Fruit fly (Drosophila melanogaster) whole organism, embryonic: ENCODE data around the gene CG31548.

ENCODE experiments used
- Bdp1 ChIP-seq: fragments of 200-800 bp; sonication (Bioruptor generic); optimal IDR thresholded peaks from 3 replicates; lab custom pipeline; 2016; ENCODE audit warnings: missing biosample characterization, missing genetic modification characterization
- Blimp-1 ChIP-seq: fragments of 200-800 bp; sonication (Bioruptor generic); optimal IDR thresholded peaks from 3 replicates; lab custom pipeline; 2018; ENCODE audit warnings: missing biosample characterization, missing genetic modification characterization, mild to moderate bottlenecking, moderate library complexity, missing genetic modification reagents
- Bteb2 ChIP-seq: fragments of 200-800 bp; sonication (Bioruptor generic); optimal IDR thresholded peaks from 2 replicates; lab custom pipeline; 2016; ENCODE audit warnings: missing biosample characterization, missing genetic modification characterization
- CG10431 ChIP-seq: fragments of 200-800 bp; sonication (Bioruptor generic); optimal IDR thresholded peaks from 3 replicates; lab custom pipeline; 2018; ENCODE audit warnings: missing biosample characterization, mild to moderate bottlenecking, missing genetic modification characterization
- CG11093 ChIP-seq: fragments of 200-800 bp; sonication (Bioruptor generic); IDR thresholded peaks from 3 replicates; pipeline ENCODE4 v1.3.6; 2022; ENCODE audit warnings: missing biosample characterization, missing genetic modification characterization
- CG11247 ChIP-seq: fragments of 200-800 bp; sonication (Bioruptor generic); IDR thresholded peaks from 2 replicates; pipeline ENCODE4 v1.3.6; 2022; ENCODE audit warnings: missing biosample characterization, missing genetic modification characterization
- CG14965 ChIP-seq: fragments of 200-800 bp; sonication (Bioruptor generic); optimal IDR thresholded peaks from 2 replicates; lab custom pipeline; 2016; ENCODE audit warnings: missing biosample characterization, missing genetic modification characterization, borderline replicate concordance
- CG15073 ChIP-seq: fragments of 200-800 bp; sonication (Bioruptor generic); optimal IDR thresholded peaks from 2 replicates; lab custom pipeline; 2016; ENCODE audit warnings: missing biosample characterization, missing genetic modification characterization
- CG17802 ChIP-seq: fragments of 200-800 bp; sonication (Bioruptor generic); optimal IDR thresholded peaks from 2 replicates; lab custom pipeline; 2018; ENCODE audit warnings: missing biosample characterization, mild to moderate bottlenecking, missing genetic modification characterization, moderate library complexity
- CG17912 ChIP-seq: fragments of 200-800 bp; sonication (Bioruptor generic); optimal IDR thresholded peaks from 2 replicates; lab custom pipeline; 2018; ENCODE audit warnings: missing biosample characterization, mild to moderate bottlenecking, missing genetic modification characterization
- CG18764 ChIP-seq: fragments of 200-800 bp; sonication (Bioruptor generic); optimal IDR thresholded peaks from 3 replicates; lab custom pipeline; 2016; ENCODE audit warnings: missing biosample characterization, missing genetic modification characterization
- CG32532 ChIP-seq: fragments of 200-800 bp; sonication (Bioruptor generic); IDR thresholded peaks from 2 replicates; pipeline ENCODE4 v1.3.6; 2022; ENCODE audit warnings: missing biosample characterization, missing genetic modification characterization
- CG32767 ChIP-seq: fragments of 200-800 bp; sonication (Bioruptor generic); IDR thresholded peaks from 2 replicates; pipeline ENCODE4 v1.3.6; 2022; ENCODE audit warnings: missing biosample characterization, missing genetic modification characterization
- CG3407 ChIP-seq: fragments of 200-800 bp; sonication (Bioruptor generic); optimal IDR thresholded peaks from 2 replicates; lab custom pipeline; 2018; ENCODE audit warnings: missing biosample characterization, mild to moderate bottlenecking, missing genetic modification characterization
- CG4360 ChIP-seq: fragments of 200-800 bp; sonication (Bioruptor generic); IDR thresholded peaks from 2 replicates; pipeline ENCODE4 v1.3.6; 2022; ENCODE audit warnings: missing biosample characterization, missing genetic modification characterization
- CG6654 ChIP-seq: fragments of 200-800 bp; sonication (Bioruptor generic); optimal IDR thresholded peaks from 2 replicates; lab custom pipeline; 2017; ENCODE audit warnings: missing biosample characterization, mild to moderate bottlenecking, missing genetic modification characterization
- CG6813 ChIP-seq: fragments of 200-800 bp; sonication (Bioruptor generic); optimal IDR thresholded peaks from 2 replicates; lab custom pipeline; 2017; ENCODE audit warnings: missing biosample characterization, missing genetic modification characterization, mild to moderate bottlenecking, moderate library complexity, missing genetic modification reagents
- CG7987 ChIP-seq: fragments of 200-800 bp; sonication (Bioruptor generic); optimal IDR thresholded peaks from 2 replicates; lab custom pipeline; 2018; ENCODE audit warnings: missing biosample characterization, mild to moderate bottlenecking, missing genetic modification characterization, moderate library complexity
- CG8478 ChIP-seq: fragments of >200 bp; optimal IDR thresholded peaks from 2 replicates; lab custom pipeline; 2018
- CG8765 ChIP-seq: fragments of 200-800 bp; sonication (Bioruptor generic); IDR thresholded peaks from 2 replicates; pipeline ENCODE4 v1.3.6; 2022; ENCODE audit warnings: missing biosample characterization, missing genetic modification characterization
- CG9817 ChIP-seq: fragments of 200-800 bp; sonication (Bioruptor generic); optimal IDR thresholded peaks from 2 replicates; lab custom pipeline; 2018; ENCODE audit warnings: missing biosample characterization, mild to moderate bottlenecking, missing genetic modification characterization, moderate library complexity
- CG9932 ChIP-seq: fragments of 200-800 bp; sonication (Bioruptor generic); IDR thresholded peaks from 2 replicates; pipeline ENCODE4 v1.3.6; 2022; ENCODE audit warnings: missing biosample characterization, missing genetic modification characterization
- Dp ChIP-seq: fragments of 200-800 bp; sonication (Bioruptor generic); optimal IDR thresholded peaks from 2 replicates; lab custom pipeline; 2018; ENCODE audit warnings: missing biosample characterization, mild to moderate bottlenecking, missing genetic modification characterization, moderate library complexity
- Drgx ChIP-seq: fragments of 200-800 bp; sonication (Bioruptor generic); IDR thresholded peaks from 2 replicates; pipeline ENCODE4 v1.3.6; 2022; ENCODE audit warnings: missing biosample characterization, missing genetic modification characterization
- ERR ChIP-seq: fragments of 200-800 bp; sonication (Bioruptor generic); optimal IDR thresholded peaks from 2 replicates; lab custom pipeline; 2016; ENCODE audit warnings: missing biosample characterization, missing genetic modification characterization
- GATAe ChIP-seq: fragments of 200-800 bp; sonication (Bioruptor generic); conservative IDR thresholded peaks from 2 replicates; pipeline ENCODE4 v1.3.6; 2022; ENCODE audit warnings: missing biosample characterization, missing genetic modification characterization
- Med ChIP-seq: fragments of 200-800 bp; sonication (Bioruptor generic); peaks from one replicate; lab custom pipeline; 2016; ENCODE audit warnings: missing biosample characterization, missing genetic modification characterization, mild to moderate bottlenecking, inconsistent platforms, moderate library complexity
- NFAT ChIP-seq: fragments of 200-800 bp; sonication (Bioruptor generic); IDR thresholded peaks from 2 replicates; pipeline ENCODE4 v1.3.6; 2022; ENCODE audit warnings: missing biosample characterization, missing genetic modification characterization
- Rfx ChIP-seq: fragments of 200-800 bp; sonication (Bioruptor generic); IDR thresholded peaks from 2 replicates; pipeline ENCODE4 v1.3.6; 2022; ENCODE audit warnings: missing biosample characterization, missing genetic modification characterization
- Sin3A ChIP-seq: fragments of >200 bp; optimal IDR thresholded peaks from 2 replicates; lab custom pipeline; 2018
- abd-A ChIP-seq: fragments of 200-800 bp; sonication (Bioruptor generic); optimal IDR thresholded peaks from 3 replicates; lab custom pipeline; 2019; ENCODE audit warnings: missing biosample characterization, mild to moderate bottlenecking, missing genetic modification characterization, moderate library complexity
- ac ChIP-seq: fragments of 200-800 bp; sonication (Bioruptor generic); optimal IDR thresholded peaks from 3 replicates; lab custom pipeline; 2017; ENCODE audit warnings: missing biosample characterization, mild to moderate bottlenecking, missing genetic modification characterization
- ato ChIP-seq: fragments of 200-800 bp; sonication (Bioruptor generic); IDR thresholded peaks from 2 replicates; pipeline ENCODE4 v1.3.6; 2022; ENCODE audit warnings: missing biosample characterization, missing genetic modification characterization; ENCODE audit not compliant: partially characterized antibody
- bcd ChIP-seq: fragments of 200-800 bp; sonication (Bioruptor generic); optimal IDR thresholded peaks from 2 replicates; lab custom pipeline; 2017; ENCODE audit warnings: missing biosample characterization, mild to moderate bottlenecking, missing genetic modification characterization
- bowl ChIP-seq: fragments of 200-800 bp; sonication (Bioruptor generic); IDR thresholded peaks from 2 replicates; pipeline ENCODE4 v1.3.6; 2022; ENCODE audit warnings: missing biosample characterization, missing genetic modification characterization
- da ChIP-seq: fragments of 200-800 bp; sonication (Bioruptor generic); optimal IDR thresholded peaks from 2 replicates; lab custom pipeline; 2016; ENCODE audit warnings: missing biosample characterization, missing genetic modification characterization
- danr ChIP-seq: fragments of 200-800 bp; sonication (Bioruptor generic); IDR thresholded peaks from 2 replicates; pipeline ENCODE4 v1.3.6; 2022; ENCODE audit warnings: missing biosample characterization, missing genetic modification characterization
- dysf ChIP-seq: fragments of 200-800 bp; sonication (Bioruptor generic); IDR thresholded peaks from 3 replicates; pipeline ENCODE4 v1.3.6; 2022; ENCODE audit warnings: missing biosample characterization, missing genetic modification characterization
- kni ChIP-seq: fragments of 200-800 bp; sonication (Bioruptor generic); optimal IDR thresholded peaks from 3 replicates; lab custom pipeline; 2017; ENCODE audit warnings: mild to moderate bottlenecking, missing biosample characterization, missing genetic modification reagents, missing genetic modification characterization
- mld ChIP-seq: fragments of 200-800 bp; sonication (Bioruptor generic); IDR thresholded peaks from 3 replicates; pipeline ENCODE4 v1.3.6; 2022; ENCODE audit warnings: missing biosample characterization, missing genetic modification characterization; ENCODE audit not compliant: partially characterized antibody
- pb ChIP-seq: fragments of 200-800 bp; sonication (Bioruptor generic); optimal IDR thresholded peaks from 3 replicates; lab custom pipeline; 2016; ENCODE audit warnings: missing biosample characterization, missing genetic modification characterization
- ro ChIP-seq: fragments of 200-800 bp; sonication (Bioruptor generic); IDR thresholded peaks from 2 replicates; pipeline ENCODE4 v1.3.6; 2022; ENCODE audit warnings: missing biosample characterization, missing genetic modification characterization
- sens ChIP-seq: fragments of 200-800 bp; sonication (Bioruptor generic); peaks from one replicate; lab custom pipeline; 2016; ENCODE audit warnings: missing biosample characterization, missing genetic modification characterization
- sob ChIP-seq: fragments of 200-800 bp; sonication (Bioruptor generic); IDR thresholded peaks from 2 replicates; pipeline ENCODE4 v1.3.6; 2022; ENCODE audit warnings: missing biosample characterization, missing genetic modification characterization
- sug ChIP-seq: fragments of 200-800 bp; optimal IDR thresholded peaks from 2 replicates; lab custom pipeline; 2019; ENCODE audit warnings: missing biosample characterization, mild to moderate bottlenecking, missing genetic modification characterization, moderate library complexity
- tio ChIP-seq: fragments of 200-800 bp; sonication (Bioruptor generic); optimal IDR thresholded peaks from 2 replicates; lab custom pipeline; 2017; ENCODE audit warnings: missing biosample characterization, missing genetic modification characterization, inconsistent platforms
- tna ChIP-seq: fragments of 200-800 bp; sonication (Bioruptor generic); IDR thresholded peaks from 2 replicates; pipeline ENCODE4 v1.3.6; 2022; ENCODE audit warnings: missing biosample characterization, missing genetic modification characterization; ENCODE audit not compliant: partially characterized antibody
- ttk ChIP-seq: fragments of 200-800 bp; sonication (Bioruptor generic); IDR thresholded peaks from 2 replicates; pipeline ENCODE4 v2.1.2; 2022; ENCODE audit warnings: missing biosample characterization, missing genetic modification characterization
- vfl ChIP-seq: fragments of 200-800 bp; sonication (Bioruptor generic); optimal IDR thresholded peaks from 2 replicates; lab custom pipeline; 2016; ENCODE audit warnings: missing biosample characterization, missing genetic modification characterization
- vnd ChIP-seq: fragments of 200-800 bp; sonication (Bioruptor generic); IDR thresholded peaks from 3 replicates; pipeline ENCODE4 v1.3.6; 2022; ENCODE audit warnings: missing biosample characterization, missing genetic modification characterization; ENCODE audit not compliant: partially characterized antibody
- zfh2 ChIP-seq: fragments of 200-800 bp; sonication (Bioruptor generic); optimal IDR thresholded peaks from 2 replicates; lab custom pipeline; 2016; ENCODE audit warnings: missing biosample characterization, missing genetic modification characterization

The CG31548 gene

dm6 chr3R:5686049-5686757 is 49.6 kb upstream of the CG31548 start (continued):
- peak; percentile 9 for TF ChIP-seq tio (GFP tag; lab: Kevin White, UChicago)
- 0 out of 3 replicates have a peak, but pooled peaks have one; percentile 26 for TF ChIP-seq CG11093 (GFP tag; lab: Robert Waterston, UW)
- TF ChIP-seq CG17802 = no peak
- TF ChIP-seq ato (GFP tag; lab: Robert Waterston, UW) = no peak
- peak; percentile 27; the same call in 1 of the 2 replicates for TF ChIP-seq CG9932
- TF ChIP-seq vfl (GFP tag; lab: Kevin White, UChicago) = no peak
- peak; percentile 24; the same call in 1 of the 2 replicates for TF ChIP-seq CG32532 (GFP tag; lab: Robert Waterston, UW)
- peak; percentile 43 for TF ChIP-seq Blimp-1 (GFP tag; lab: Kevin White, UChicago)
- TF ChIP-seq CG14965 (GFP tag; lab: Kevin White, UChicago) = no peak
- no peak for TF ChIP-seq CG8765 (GFP tag; lab: Robert Waterston, UW)
- no peak for TF ChIP-seq CG32767 (GFP tag; lab: Robert Waterston, UW)
- TF ChIP-seq CG7987 = no peak
- TF ChIP-seq Sin3A (lab: Kevin White, UChicago) = no peak
- peak; percentile 61; the same call in 2 of the 3 replicates for TF ChIP-seq dysf (GFP tag; lab: Robert Waterston, UW)
- no peak for TF ChIP-seq CG4360
- peak; percentile 51 for TF ChIP-seq sug (tag; lab: Kevin White, UChicago)
- peak; percentile 36 for TF ChIP-seq CG6813 (GFP tag; lab: Kevin White, UChicago)
- TF ChIP-seq sob (GFP tag; lab: Robert Waterston, UW) = peak; percentile 42; the same call in 1 of the 2 replicates
- TF ChIP-seq bowl (GFP tag; lab: Robert Waterston, UW) = no peak
- no peak for TF ChIP-seq Dp (GFP tag; lab: Kevin White, UChicago)
- peak; percentile 53 for TF ChIP-seq bcd (GFP tag; lab: Kevin White, UChicago)
- no peak for TF ChIP-seq CG10431 (GFP tag; lab: Kevin White, UChicago)
- TF ChIP-seq CG9817 (tag; lab: Kevin White, UChicago) = peak; percentile 55
- no peak for TF ChIP-seq danr
- no peak for TF ChIP-seq CG6654 (GFP tag; lab: Kevin White, UChicago)
- peak; percentile 84 for TF ChIP-seq sens (GFP tag; lab: Kevin White, UChicago)
- peak; percentile 53 for TF ChIP-seq ttk (GFP tag; lab: Robert Waterston, UW)
- TF ChIP-seq zfh2 = no peak
- TF ChIP-seq CG18764 (GFP tag; lab: Kevin White, UChicago) = no peak
- no peak for TF ChIP-seq pb
- TF ChIP-seq Rfx = peak; percentile 49; the same call in 1 of the 2 replicates
- no peak for TF ChIP-seq tna (GFP tag; lab: Robert Waterston, UW)
- TF ChIP-seq NFAT = no peak
- TF ChIP-seq mld = no peak
- TF ChIP-seq CG17912 (GFP tag; lab: Kevin White, UChicago) = no peak
- no peak for TF ChIP-seq ERR
- no peak for TF ChIP-seq CG3407 (GFP tag; lab: Kevin White, UChicago)
- TF ChIP-seq Drgx (GFP tag; lab: Robert Waterston, UW) = no peak
- no peak for TF ChIP-seq abd-A (tag; lab: Kevin White, UChicago)
- TF ChIP-seq CG15073 (GFP tag; lab: Kevin White, UChicago) = no peak
- no peak for TF ChIP-seq Bdp1 (GFP tag; lab: Kevin White, UChicago)
- peak; percentile 89 for TF ChIP-seq Med (GFP tag; lab: Kevin White, UChicago)
- TF ChIP-seq kni (GFP tag; lab: Kevin White, UChicago) = no peak
- TF ChIP-seq ac (GFP tag; lab: Kevin White, UChicago) = no peak
- TF ChIP-seq CG8478 = no peak
- TF ChIP-seq vnd (GFP tag; lab: Robert Waterston, UW) = no peak
- no peak for TF ChIP-seq ro
- no peak for TF ChIP-seq Bteb2 (GFP tag; lab: Kevin White, UChicago)
- no peak for TF ChIP-seq da (GFP tag; lab: Kevin White, UChicago)
- peak; percentile 40; the same call in 1 of the 2 replicates for TF ChIP-seq CG11247 (GFP tag; lab: Robert Waterston, UW)
- no peak for TF ChIP-seq GATAe (GFP tag; lab: Robert Waterston, UW)
